Fruit fly (Drosophila melanogaster) S2 (cell line): Measurements from ENCODE around the gene Gnpat.

Experiments used
- CG8478 ChIP-seq: fragments of >200 bp; optimal IDR thresholded peaks from 2 replicates; lab custom pipeline; 2018
- CTCF ChIP-seq, 2 experiments: fragments of >200 bp; optimal IDR thresholded peaks; 2 replicates each; lab custom pipeline; 2018

DNA sequence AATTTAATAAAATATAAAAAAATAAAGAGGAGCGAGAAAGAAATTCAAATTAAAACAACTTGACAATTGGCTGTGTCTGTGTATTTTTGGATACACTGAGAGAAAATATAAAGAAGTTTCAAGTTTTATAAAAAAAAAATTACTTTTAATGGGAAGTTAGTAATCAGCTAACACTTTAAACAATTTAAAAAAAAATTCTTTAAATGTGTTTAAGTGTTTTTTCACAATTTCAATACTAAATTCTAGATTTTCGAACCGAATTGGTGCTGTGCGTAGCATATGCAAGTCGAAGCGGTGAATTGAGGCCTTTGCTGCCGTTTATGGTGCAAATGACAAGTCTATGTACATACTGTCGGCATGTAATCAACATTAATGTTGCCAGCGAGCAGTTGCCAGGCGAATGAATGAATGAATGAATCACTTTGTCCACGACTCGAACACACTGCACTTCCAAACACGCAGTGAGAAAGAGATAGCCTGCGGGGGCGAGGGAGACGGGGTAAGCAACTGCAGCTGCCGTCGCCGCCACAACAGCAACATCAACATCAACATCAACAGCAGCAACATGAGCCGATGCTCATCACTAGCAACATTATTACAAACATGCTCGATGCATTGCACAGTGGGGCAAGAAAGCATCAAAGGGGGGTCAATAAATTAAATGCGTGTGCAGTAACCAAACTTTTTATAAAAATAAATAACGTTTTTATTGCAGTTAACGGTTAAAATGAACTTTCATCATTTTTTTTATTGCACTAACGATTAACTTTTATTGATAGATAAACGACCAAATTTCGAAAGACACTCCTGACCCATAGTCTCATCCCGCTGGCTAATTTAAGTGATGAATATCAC lies 45.0 kb downstream of the Gnpat start:
- no peak for TF ChIP-seq CTCF (optimal IDR thresholded peaks at IDR 0.05; lab: Kevin White, UChicago)
- no peak for TF ChIP-seq CG8478 (lab: Kevin White, UChicago)
